Fruit fly (Drosophila melanogaster) whole organism, embryonic: ENCODE results near the gene CG13047.
A peak's percentile ranks its signal among the peaks of the same experiment; 100 is the strongest.

ENCODE experiments used
- CG11085 ChIP-seq: fragments of 200-800 bp; sonication (Bioruptor generic); IDR thresholded peaks from 2 replicates; pipeline ENCODE4 v1.3.6; 2022; ENCODE audit warnings: missing biosample characterization, missing genetic modification characterization
- CG11456 ChIP-seq: fragments of 200-800 bp; sonication (Bioruptor generic); IDR thresholded peaks from 3 replicates; pipeline ENCODE4 v1.3.6; 2022; ENCODE audit warnings: missing biosample characterization, missing genetic modification characterization
- CG11560 ChIP-seq: fragments of 200-800 bp; sonication (Bioruptor generic); IDR thresholded peaks from 3 replicates; pipeline ENCODE4 v1.3.6; 2022; ENCODE audit warnings: missing biosample characterization, missing genetic modification characterization
- CG11695 ChIP-seq: fragments of 200-800 bp; sonication (Bioruptor generic); IDR thresholded peaks from 3 replicates; pipeline ENCODE4 v1.3.6; 2022; ENCODE audit warnings: missing biosample characterization, missing genetic modification characterization
- CG12104 ChIP-seq: fragments of 200-800 bp; sonication (Bioruptor generic); optimal IDR thresholded peaks from 3 replicates; lab custom pipeline; 2016; ENCODE audit warnings: missing biosample characterization, missing genetic modification characterization
- CG12236 ChIP-seq: fragments of 200-800 bp; sonication (Bioruptor generic); optimal IDR thresholded peaks from 2 replicates; lab custom pipeline; 2016; ENCODE audit warnings: missing biosample characterization, missing genetic modification characterization
- CG12942 ChIP-seq: fragments of 200-800 bp; sonication (Bioruptor generic); optimal IDR thresholded peaks from 3 replicates; lab custom pipeline; 2016; ENCODE audit warnings: missing biosample characterization, missing genetic modification characterization
- CG15514 ChIP-seq: fragments of 200-800 bp; sonication (Bioruptor generic); optimal IDR thresholded peaks from 3 replicates; lab custom pipeline; 2017; ENCODE audit warnings: missing biosample characterization, missing genetic modification characterization, mild to moderate bottlenecking, moderate library complexity, missing genetic modification reagents
- CG15601 ChIP-seq: fragments of 200-800 bp; sonication (Bioruptor generic); optimal IDR thresholded peaks from 3 replicates; lab custom pipeline; 2019; ENCODE audit warnings: missing biosample characterization, mild to moderate bottlenecking, missing genetic modification characterization, moderate library complexity
- CG17612 ChIP-seq: fragments of 200-800 bp; sonication (Bioruptor generic); IDR thresholded peaks from 2 replicates; pipeline ENCODE4 v1.3.6; 2022; ENCODE audit warnings: missing biosample characterization, missing genetic modification characterization
- CG18476 ChIP-seq: fragments of 200-800 bp; sonication (Bioruptor generic); optimal IDR thresholded peaks from 2 replicates; lab custom pipeline; 2016; ENCODE audit warnings: missing biosample characterization, mild to moderate bottlenecking, missing genetic modification characterization
- CG2116 ChIP-seq: fragments of 200-800 bp; sonication (Bioruptor generic); optimal IDR thresholded peaks from 3 replicates; lab custom pipeline; 2018; ENCODE audit warnings: missing biosample characterization, mild to moderate bottlenecking, missing genetic modification characterization
- CG2889 ChIP-seq: fragments of 200-800 bp; sonication (Bioruptor generic); IDR thresholded peaks from 3 replicates; pipeline ENCODE4 v1.3.6; 2022; ENCODE audit warnings: missing biosample characterization, missing genetic modification characterization
- CG31224 ChIP-seq: fragments of 200-800 bp; sonication (Bioruptor generic); IDR thresholded peaks from 2 replicates; pipeline ENCODE4 v1.3.6; 2022; ENCODE audit warnings: missing biosample characterization, missing genetic modification characterization
- CG32532 ChIP-seq: fragments of 200-800 bp; sonication (Bioruptor generic); IDR thresholded peaks from 2 replicates; pipeline ENCODE4 v1.3.6; 2022; ENCODE audit warnings: missing biosample characterization, missing genetic modification characterization
- CG3407 ChIP-seq: fragments of 200-800 bp; sonication (Bioruptor generic); optimal IDR thresholded peaks from 2 replicates; lab custom pipeline; 2018; ENCODE audit warnings: missing biosample characterization, mild to moderate bottlenecking, missing genetic modification characterization
- CG3847 ChIP-seq: fragments of 200-800 bp; sonication (Bioruptor generic); IDR thresholded peaks from 2 replicates; pipeline ENCODE4 v1.3.6; 2022; ENCODE audit warnings: missing biosample characterization, missing genetic modification characterization
- CG3995 ChIP-seq: fragments of 200-800 bp; sonication (Bioruptor generic); optimal IDR thresholded peaks from 3 replicates; lab custom pipeline; 2016; ENCODE audit warnings: missing biosample characterization, missing genetic modification characterization
- CG4282 ChIP-seq: fragments of 200-800 bp; sonication (Bioruptor generic); optimal IDR thresholded peaks from 2 replicates; lab custom pipeline; 2016; ENCODE audit warnings: missing biosample characterization, missing genetic modification characterization
- CG4360 ChIP-seq: fragments of 200-800 bp; sonication (Bioruptor generic); IDR thresholded peaks from 2 replicates; pipeline ENCODE4 v1.3.6; 2022; ENCODE audit warnings: missing biosample characterization, missing genetic modification characterization
- CG6683 ChIP-seq: fragments of 200-800 bp; sonication (Bioruptor generic); optimal IDR thresholded peaks from 2 replicates; lab custom pipeline; 2017; ENCODE audit warnings: missing biosample characterization, mild to moderate bottlenecking, missing genetic modification characterization, missing genetic modification reagents
- CG8281 ChIP-seq: fragments of 200-800 bp; sonication (Bioruptor generic); optimal IDR thresholded peaks from 2 replicates; lab custom pipeline; 2018; ENCODE audit warnings: missing biosample characterization, mild to moderate bottlenecking, missing genetic modification characterization, moderate library complexity
- CG9215 ChIP-seq: fragments of 200-800 bp; sonication (Bioruptor generic); IDR thresholded peaks from 2 replicates; pipeline ENCODE4 v1.3.6; 2022; ENCODE audit warnings: missing biosample characterization, missing genetic modification characterization
- CkIIα-i1 ChIP-seq: fragments of 200-800 bp; sonication (Bioruptor generic); IDR thresholded peaks from 2 replicates; pipeline ENCODE4 v1.3.6; 2022; ENCODE audit warnings: missing biosample characterization, missing genetic modification characterization
- D ChIP-seq, 2 experiments: fragments of 200-800 bp in 1 of 2; fragments of >200 bp in 1 of 2; sonication (Bioruptor generic) in 1 of 2; optimal IDR thresholded peaks; 2 replicates in 1 of 2; 3 replicates in 1 of 2; lab custom pipeline; 2017; ENCODE audit warnings: mild to moderate bottlenecking in 1 of 2, missing biosample characterization in 1 of 2, missing genetic modification characterization in 1 of 2, missing genetic modification reagents in 1 of 2
- Dad ChIP-seq: fragments of 200-800 bp; sonication (Bioruptor generic); optimal IDR thresholded peaks from 3 replicates; lab custom pipeline; 2016; ENCODE audit warnings: missing biosample characterization, missing genetic modification characterization
- Dref ChIP-seq: fragments of 200-800 bp; sonication (Bioruptor generic); IDR thresholded peaks from 2 replicates; pipeline ENCODE4 v1.3.6; 2022; ENCODE audit warnings: missing biosample characterization, missing genetic modification characterization
- Ets65A ChIP-seq: fragments of 200-800 bp; sonication (Bioruptor generic); peaks from one replicate; lab custom pipeline; 2016; ENCODE audit warnings: missing biosample characterization, missing genetic modification characterization
- Hr78 ChIP-seq, 2 experiments: fragments of 200-800 bp in 1 of 2; fragments of >200 bp in 1 of 2; sonication (Bioruptor generic) in 1 of 2; optimal IDR thresholded peaks; 2 replicates each; lab custom pipeline; 2017 to 2019; ENCODE audit warnings: missing biosample characterization in 2 of 2, missing genetic modification characterization in 2 of 2, mild to moderate bottlenecking in 1 of 2, moderate library complexity in 1 of 2
- MESR4 ChIP-seq: fragments of 200-800 bp; sonication (Bioruptor generic); optimal IDR thresholded peaks from 2 replicates; lab custom pipeline; 2018; ENCODE audit warnings: missing biosample characterization, mild to moderate bottlenecking, missing genetic modification characterization, moderate library complexity
- Sry-β ChIP-seq: fragments of 200-800 bp; sonication (Bioruptor generic); optimal IDR thresholded peaks from 2 replicates; lab custom pipeline; 2018; ENCODE audit warnings: missing biosample characterization, mild to moderate bottlenecking, missing genetic modification characterization, moderate library complexity
- Xrp1 ChIP-seq: fragments of 200-800 bp; sonication (Bioruptor generic); IDR thresholded peaks from 2 replicates; pipeline ENCODE4 v1.3.6; 2022; ENCODE audit warnings: missing biosample characterization, missing genetic modification characterization
- aop ChIP-seq: fragments of 200-800 bp; sonication (Bioruptor generic); IDR thresholded peaks from 2 replicates; pipeline ENCODE4 v1.3.6; 2022; ENCODE audit warnings: missing biosample characterization, missing genetic modification characterization
- bowl ChIP-seq: fragments of 200-800 bp; sonication (Bioruptor generic); IDR thresholded peaks from 2 replicates; pipeline ENCODE4 v1.3.6; 2022; ENCODE audit warnings: missing biosample characterization, missing genetic modification characterization
- cad ChIP-seq: fragments of >200 bp; optimal IDR thresholded peaks from 2 replicates; lab custom pipeline; 2017; ENCODE audit warnings: missing biosample characterization, missing genetic modification characterization
- cas ChIP-seq: fragments of 200-800 bp; sonication (Bioruptor generic); IDR thresholded peaks from 2 replicates; pipeline ENCODE4 v1.3.6; 2022; ENCODE audit warnings: missing biosample characterization, missing genetic modification characterization
- chm ChIP-seq: fragments of 200-800 bp; sonication (Bioruptor generic); IDR thresholded peaks from 2 replicates; pipeline ENCODE4 v1.3.6; 2022; ENCODE audit warnings: missing biosample characterization, missing genetic modification characterization
- ci ChIP-seq: fragments of 200-800 bp; sonication (Bioruptor generic); IDR thresholded peaks from 3 replicates; pipeline ENCODE4 v1.3.6; 2022; ENCODE audit warnings: missing biosample characterization, missing genetic modification characterization
- dm ChIP-seq: fragments of 200-800 bp; sonication (Bioruptor generic); optimal IDR thresholded peaks from 3 replicates; lab custom pipeline; 2016; ENCODE audit warnings: missing biosample characterization, missing genetic modification characterization
- dpn ChIP-seq, 2 experiments: fragments of 200-800 bp; sonication (Bioruptor generic); optimal IDR thresholded peaks; 3 replicates each; lab custom pipeline; 2016; ENCODE audit warnings: missing biosample characterization in 2 of 2, missing genetic modification characterization in 2 of 2
- gsb-n ChIP-seq: fragments of 200-800 bp; sonication (Bioruptor generic); optimal IDR thresholded peaks from 3 replicates; lab custom pipeline; 2018; ENCODE audit warnings: missing biosample characterization, mild to moderate bottlenecking, missing genetic modification characterization
- jumu ChIP-seq: fragments of 200-800 bp; sonication (Bioruptor generic); optimal IDR thresholded peaks from 3 replicates; lab custom pipeline; 2016; ENCODE audit warnings: missing biosample characterization, missing genetic modification characterization
- kah ChIP-seq: fragments of 200-800 bp; sonication (Bioruptor generic); optimal IDR thresholded peaks from 2 replicates; lab custom pipeline; 2018; ENCODE audit warnings: missing biosample characterization, mild to moderate bottlenecking, missing genetic modification characterization
- lmd ChIP-seq: fragments of 200-800 bp; sonication (Bioruptor generic); IDR thresholded peaks from 2 replicates; pipeline ENCODE4 v1.3.6; 2022; ENCODE audit warnings: missing biosample characterization, missing genetic modification characterization
- pan ChIP-seq, 4 experiments: fragments of >200 bp in 3 of 4; fragments of 200-800 bp in 1 of 4; sonication (Bioruptor generic) in 1 of 4; optimal IDR thresholded peaks in 3 of 4; IDR thresholded peaks in 1 of 4; 2 replicates each; pipeline versions ENCODE4 v1.3.6 to Lab custom; 2017 to 2022; ENCODE audit warnings: missing biosample characterization in 2 of 4, missing genetic modification characterization in 2 of 4, mixed read lengths in 1 of 4
- pnt ChIP-seq: fragments of 200-800 bp; sonication (Bioruptor generic); optimal IDR thresholded peaks from 3 replicates; lab custom pipeline; 2016; ENCODE audit warnings: missing biosample characterization, missing genetic modification characterization
- sd ChIP-seq: fragments of 200-800 bp; sonication (Bioruptor generic); optimal IDR thresholded peaks from 3 replicates; lab custom pipeline; 2018; ENCODE audit warnings: missing biosample characterization, mild to moderate bottlenecking, missing genetic modification characterization, moderate library complexity
- sens ChIP-seq: fragments of 200-800 bp; sonication (Bioruptor generic); peaks from one replicate; lab custom pipeline; 2016; ENCODE audit warnings: missing biosample characterization, missing genetic modification characterization
- sug ChIP-seq: fragments of 200-800 bp; optimal IDR thresholded peaks from 2 replicates; lab custom pipeline; 2019; ENCODE audit warnings: missing biosample characterization, mild to moderate bottlenecking, missing genetic modification characterization, moderate library complexity
- tna ChIP-seq: fragments of 200-800 bp; sonication (Bioruptor generic); IDR thresholded peaks from 2 replicates; pipeline ENCODE4 v1.3.6; 2022; ENCODE audit warnings: missing biosample characterization, missing genetic modification characterization; ENCODE audit not compliant: partially characterized antibody
- trh ChIP-seq: fragments of 200-800 bp; sonication (Bioruptor generic); optimal IDR thresholded peaks from 2 replicates; lab custom pipeline; 2016; ENCODE audit warnings: missing biosample characterization, missing genetic modification characterization

Gene CG13047

dm6 chr3L:16327776-16328175 is 42.6 kb upstream of the CG13047 start, which contains the start of gene CG13038 (continued):
- TF ChIP-seq CG15514: no peak
- no peak for TF ChIP-seq Hr78 (GFP tag; optimal IDR thresholded peaks at IDR 0.05; lab: Kevin White, UChicago)
- TF ChIP-seq ci (GFP tag; lab: Robert Waterston, UW): 0 out of 3 replicates have a peak, but pooled peaks have one; percentile 19
- no peak for TF ChIP-seq CG31224 (GFP tag; lab: Robert Waterston, UW)
- no peak for TF ChIP-seq CG6683
- TF ChIP-seq kah (GFP tag; lab: Kevin White, UChicago): no peak
- no peak for TF ChIP-seq sug (tag; lab: Kevin White, UChicago)
- TF ChIP-seq CG11560: no peak
- no peak for TF ChIP-seq CG12236 (GFP tag; lab: Kevin White, UChicago)
- no peak for TF ChIP-seq Dad (GFP tag; lab: Kevin White, UChicago)
- TF ChIP-seq trh (GFP tag; lab: Kevin White, UChicago): no peak
- no peak for TF ChIP-seq cas (GFP tag; lab: Robert Waterston, UW)
- peak; percentile 75 for TF ChIP-seq Ets65A
- no peak for TF ChIP-seq chm
- no peak for TF ChIP-seq Sry-β (GFP tag; lab: Kevin White, UChicago)
- TF ChIP-seq CG32532 (GFP tag; lab: Robert Waterston, UW): peak; percentile 48
- TF ChIP-seq aop (GFP tag; lab: Robert Waterston, UW): no peak
- TF ChIP-seq CG8281 (tag; lab: Kevin White, UChicago): no peak
- peak; percentile 13; the same call in 1 of the 2 replicates for TF ChIP-seq lmd (GFP tag; lab: Robert Waterston, UW)
- TF ChIP-seq CG12942 (GFP tag; lab: Kevin White, UChicago): no peak
- no peak for TF ChIP-seq jumu (GFP tag; lab: Kevin White, UChicago)
- 0 out of 2 replicates have a peak, but pooled peaks have one; percentile 13 for TF ChIP-seq Dref
- TF ChIP-seq MESR4 (GFP tag; lab: Kevin White, UChicago): no peak
- TF ChIP-seq dm (GFP tag; lab: Kevin White, UChicago): no peak
- TF ChIP-seq CG3407: no peak
- TF ChIP-seq CG3995 (GFP tag; lab: Kevin White, UChicago): no peak
- no peak for TF ChIP-seq CkIIα-i1
- TF ChIP-seq sd (tag; lab: Kevin White, UChicago): peak; percentile 26
- no peak for TF ChIP-seq CG11695 (GFP tag; lab: Robert Waterston, UW)
- no peak for TF ChIP-seq CG3847
- TF ChIP-seq CG2116 (GFP tag; lab: Kevin White, UChicago): no peak
- 0 out of 2 replicates have a peak, but pooled peaks have one; percentile 35 for TF ChIP-seq CG11085 (GFP tag; lab: Robert Waterston, UW)
- no peak for TF ChIP-seq CG12104 (GFP tag; lab: Kevin White, UChicago)
- no peak for TF ChIP-seq Xrp1 (GFP tag; lab: Robert Waterston, UW)
- TF ChIP-seq CG4360 (GFP tag; lab: Robert Waterston, UW): no peak
- TF ChIP-seq CG4282 (GFP tag; lab: Kevin White, UChicago): no peak
- no peak for TF ChIP-seq pnt (GFP tag; lab: Kevin White, UChicago)
- no peak for TF ChIP-seq pan (optimal IDR thresholded peaks at IDR 0.05; lab: Kevin White, UChicago)
- TF ChIP-seq pan (GFP tag; optimal IDR thresholded peaks at IDR 0.05 in 1 of 2, IDR thresholded peaks at IDR 0.05 in 1 of 2): peak in 1 of 2 experiments; percentile 9
- TF ChIP-seq CG9215 (GFP tag; lab: Robert Waterston, UW): no peak
- TF ChIP-seq CG18476 (GFP tag; lab: Kevin White, UChicago): no peak
- TF ChIP-seq sens (GFP tag; lab: Kevin White, UChicago): no peak
- TF ChIP-seq gsb-n: no peak
- TF ChIP-seq bowl: 0 out of 2 replicates have a peak, but pooled peaks have one; percentile 10
- TF ChIP-seq CG15601: no peak
- no peak for TF ChIP-seq CG2889
- TF ChIP-seq D (optimal IDR thresholded peaks at IDR 0.05; lab: Kevin White, UChicago): no peak
- no peak for TF ChIP-seq D (GFP tag; optimal IDR thresholded peaks at IDR 0.05; lab: Kevin White, UChicago)
- no peak for TF ChIP-seq tna
- 0 out of 3 replicates have a peak, but pooled peaks have one; percentile 24 for TF ChIP-seq CG11456 (GFP tag; lab: Robert Waterston, UW)
- no peak for TF ChIP-seq cad
- TF ChIP-seq CG17612 (GFP tag; lab: Robert Waterston, UW): no peak
- TF ChIP-seq dpn (GFP tag; optimal IDR thresholded peaks at IDR 0.05; lab: Kevin White, UChicago): no peak
